Fruit fly (Drosophila melanogaster) whole organism, pupa: ENCODE measurements around the gene Galphaf.

Experiments used
- CG10348 ChIP-seq: fragments of 200-800 bp; sonication (Bioruptor generic); IDR thresholded peaks from 2 replicates; pipeline ENCODE4 v1.3.6; 2022; ENCODE audit warnings: missing biosample characterization, missing genetic modification characterization
- CG8301 ChIP-seq: fragments of 200-800 bp; sonication (Bioruptor generic); optimal IDR thresholded peaks from 2 replicates; lab custom pipeline; 2018; ENCODE audit warnings: missing biosample characterization, mild to moderate bottlenecking, missing genetic modification characterization
- EcR ChIP-seq: fragments of 200-800 bp; sonication (Bioruptor generic); optimal IDR thresholded peaks from 3 replicates; lab custom pipeline; 2019; ENCODE audit warnings: missing biosample characterization, missing genetic modification characterization, mild to moderate bottlenecking, moderate library complexity, missing genetic modification reagents
- gl ChIP-seq: fragments of 200-800 bp; sonication (Bioruptor generic); optimal IDR thresholded peaks from 2 replicates; lab custom pipeline; 2018; ENCODE audit warnings: missing biosample characterization, mild to moderate bottlenecking, missing genetic modification characterization

DNA sequence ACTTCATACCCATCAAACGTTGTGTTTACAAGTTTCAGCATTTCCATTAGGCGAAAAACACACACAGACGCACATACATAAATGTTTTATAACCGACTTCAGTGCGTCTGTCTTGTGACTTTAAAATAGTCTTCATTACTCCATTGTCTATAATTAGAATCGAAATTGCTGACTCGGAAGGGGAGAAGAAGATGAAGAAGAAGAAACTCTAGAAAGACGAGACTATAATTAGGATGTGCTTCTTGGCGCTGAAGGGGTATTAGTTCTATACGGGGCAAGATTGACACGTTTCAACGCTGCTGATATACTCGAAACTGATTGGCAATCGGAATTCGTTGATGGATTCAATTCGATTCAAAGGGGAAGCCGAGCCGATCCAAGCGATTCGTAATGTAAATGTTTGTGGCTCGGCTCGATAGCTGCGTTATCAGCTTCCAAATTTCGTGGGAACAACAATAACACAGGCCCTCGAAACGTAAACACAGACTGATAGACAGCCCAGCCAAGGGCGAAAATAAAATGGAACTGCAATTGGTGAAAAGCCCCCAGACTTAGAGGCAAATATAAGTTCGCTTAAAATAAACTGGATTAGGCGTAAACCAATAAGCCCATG, 41.1 kb upstream of the Galphaf start:
- TF ChIP-seq CG8301 (tag; lab: Kevin White, UChicago) (no peak), gl (tag; lab: Kevin White, UChicago) (no peak), CG10348 (GFP tag; lab: Robert Waterston, UW) (no peak), EcR (GFP tag; lab: Kevin White, UChicago) (no peak)
